Worm (Caenorhabditis elegans): ENCODE measurements around the gene dos-1.

DNA sequence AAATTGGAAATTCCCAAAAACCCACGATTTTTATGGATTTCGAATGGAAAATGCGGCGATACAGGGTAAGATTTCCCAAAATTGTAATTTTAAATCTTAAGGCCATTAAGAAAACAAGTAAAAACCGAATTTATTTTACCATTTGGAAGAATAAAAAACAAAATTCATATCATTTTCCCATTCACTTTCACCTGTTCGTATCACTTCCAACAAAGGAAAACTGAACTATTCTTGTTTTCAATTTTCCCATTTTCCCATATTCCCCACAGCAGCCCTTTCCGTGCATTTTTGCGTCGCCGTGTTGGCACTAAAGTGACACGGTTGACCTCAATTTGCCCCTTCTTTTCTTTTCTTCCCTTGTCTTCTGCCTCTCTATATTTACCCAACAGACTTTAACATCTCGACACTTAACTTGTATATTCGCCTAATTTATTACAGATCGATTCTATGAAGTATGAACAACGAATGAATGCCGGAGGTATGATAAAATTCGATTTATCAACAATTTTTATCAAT lies 22.1 kb downstream of the dos-1 start, which contains the start of gene sec-16A.1:
- TF ChIP-seq R02D3.7 (tag; optimal IDR thresholded peaks at IDR 0.05) (no peak), fos-1 (tag; optimal IDR thresholded peaks at IDR 0.05) (no peak), ceh-82 (tag; optimal IDR thresholded peaks at IDR 0.05) (no peak), ama-1 (optimal IDR thresholded peaks at IDR 0.05) (no peak), skn-1 (tag; optimal IDR thresholded peaks at IDR 0.05) (no peak), pqm-1 (tag; optimal IDR thresholded peaks at IDR 0.05) (no peak), ceh-9 (tag; optimal IDR thresholded peaks at IDR 0.05) (no peak), ZK546.5 (tag; optimal IDR thresholded peaks at IDR 0.05) (no peak), nhr-77 (tag; optimal IDR thresholded peaks at IDR 0.05) (no peak)

Measured in whole organism, L3 larva.